Fruit fly (Drosophila melanogaster) whole organism, embryonic: ENCODE measurements around the gene Pink1.

Experiments
- Abd-B ChIP-seq: fragments of 200-800 bp; sonication (Bioruptor generic); optimal IDR thresholded peaks from 2 replicates; lab custom pipeline; 2018; ENCODE audit warnings: missing biosample characterization, mild to moderate bottlenecking, missing genetic modification characterization, moderate library complexity
- Adf1 ChIP-seq: fragments of 200-800 bp; sonication (Bioruptor generic); IDR thresholded peaks from 2 replicates; pipeline ENCODE4 v1.3.6; 2022; ENCODE audit warnings: missing biosample characterization, missing genetic modification characterization
- Atf-2 ChIP-seq: fragments of 200-800 bp; sonication (Bioruptor generic); optimal IDR thresholded peaks from 2 replicates; lab custom pipeline; 2016; ENCODE audit warnings: missing biosample characterization, missing genetic modification characterization
- CG10565 ChIP-seq: fragments of 200-800 bp; sonication (Bioruptor generic); optimal IDR thresholded peaks from 3 replicates; lab custom pipeline; 2016; ENCODE audit warnings: missing biosample characterization, mild to moderate bottlenecking, missing genetic modification characterization
- CG10979 ChIP-seq: fragments of 200-800 bp; sonication (Bioruptor generic); optimal IDR thresholded peaks from 2 replicates; lab custom pipeline; 2018; ENCODE audit warnings: missing biosample characterization, mild to moderate bottlenecking, missing genetic modification characterization, moderate library complexity
- CG11247 ChIP-seq: fragments of 200-800 bp; sonication (Bioruptor generic); IDR thresholded peaks from 2 replicates; pipeline ENCODE4 v1.3.6; 2022; ENCODE audit warnings: missing biosample characterization, missing genetic modification characterization
- CG1529 ChIP-seq: fragments of 200-800 bp; sonication (Bioruptor generic); optimal IDR thresholded peaks from 3 replicates; lab custom pipeline; 2018; ENCODE audit warnings: missing biosample characterization, missing genetic modification characterization
- CG15696 ChIP-seq: fragments of 200-800 bp; sonication (Bioruptor generic); optimal IDR thresholded peaks from 2 replicates; lab custom pipeline; 2019; ENCODE audit warnings: missing biosample characterization, mild to moderate bottlenecking, missing genetic modification characterization, moderate library complexity
- CG16815 ChIP-seq: fragments of 200-800 bp; sonication (Bioruptor generic); optimal IDR thresholded peaks from 3 replicates; lab custom pipeline; 2017; ENCODE audit warnings: missing biosample characterization, mild to moderate bottlenecking, missing genetic modification characterization
- CG17359 ChIP-seq: fragments of 200-800 bp; sonication (Bioruptor generic); optimal IDR thresholded peaks from 3 replicates; lab custom pipeline; 2018; ENCODE audit warnings: missing biosample characterization, mild to moderate bottlenecking, missing genetic modification characterization, moderate library complexity
- CG2116 ChIP-seq: fragments of 200-800 bp; sonication (Bioruptor generic); optimal IDR thresholded peaks from 3 replicates; lab custom pipeline; 2018; ENCODE audit warnings: missing biosample characterization, mild to moderate bottlenecking, missing genetic modification characterization
- CG4328 ChIP-seq: fragments of 200-800 bp; sonication (Bioruptor generic); optimal IDR thresholded peaks from 3 replicates; lab custom pipeline; 2017; ENCODE audit warnings: missing biosample characterization, missing genetic modification reagents, missing genetic modification characterization
- CG4707 ChIP-seq: fragments of 200-800 bp; sonication (Bioruptor generic); optimal IDR thresholded peaks from 2 replicates; lab custom pipeline; 2018; ENCODE audit warnings: missing biosample characterization, mild to moderate bottlenecking, missing genetic modification characterization, moderate library complexity
- CG8765 ChIP-seq: fragments of 200-800 bp; sonication (Bioruptor generic); IDR thresholded peaks from 2 replicates; pipeline ENCODE4 v1.3.6; 2022; ENCODE audit warnings: missing biosample characterization, missing genetic modification characterization
- Dbx ChIP-seq: fragments of 200-800 bp; sonication (Bioruptor generic); IDR thresholded peaks from 3 replicates; pipeline ENCODE4 v1.3.6; 2022; ENCODE audit warnings: missing biosample characterization, missing genetic modification characterization
- Dfd ChIP-seq, 2 experiments: fragments of >200 bp; optimal IDR thresholded peaks; 2 replicates each; lab custom pipeline; 2017; ENCODE audit warnings: missing biosample characterization in 2 of 2, missing genetic modification characterization in 2 of 2
- Fer1 ChIP-seq: fragments of 200-800 bp; sonication (Bioruptor generic); optimal IDR thresholded peaks from 2 replicates; lab custom pipeline; 2017; ENCODE audit warnings: missing biosample characterization, mild to moderate bottlenecking, missing genetic modification characterization
- Hr51 ChIP-seq, 2 experiments: fragments of 200-800 bp; sonication (Bioruptor generic); optimal IDR thresholded peaks; 2 replicates in 1 of 2; 3 replicates in 1 of 2; lab custom pipeline; 2016 to 2018; ENCODE audit warnings: missing biosample characterization in 2 of 2, missing genetic modification characterization in 2 of 2, mild to moderate bottlenecking in 1 of 2, moderate library complexity in 1 of 2
- Med ChIP-seq: fragments of 200-800 bp; sonication (Bioruptor generic); peaks from one replicate; lab custom pipeline; 2016; ENCODE audit warnings: missing biosample characterization, missing genetic modification characterization, mild to moderate bottlenecking, inconsistent platforms, moderate library complexity
- PHDP ChIP-seq: fragments of 200-800 bp; sonication (Bioruptor generic); optimal IDR thresholded peaks from 3 replicates; lab custom pipeline; 2018; ENCODE audit warnings: missing biosample characterization, mild to moderate bottlenecking, missing genetic modification characterization, moderate library complexity
- Pdp1 ChIP-seq, 2 experiments: fragments of 200-800 bp; sonication (Bioruptor generic); optimal IDR thresholded peaks; 3 replicates each; lab custom pipeline; 2016; ENCODE audit warnings: missing biosample characterization in 2 of 2, missing genetic modification characterization in 2 of 2, mild to moderate bottlenecking in 1 of 2, moderate library complexity in 1 of 2
- Sox100B ChIP-seq: fragments of 200-800 bp; sonication (Bioruptor generic); optimal IDR thresholded peaks from 3 replicates; lab custom pipeline; 2018; ENCODE audit warnings: missing biosample characterization, mild to moderate bottlenecking, missing genetic modification characterization
- Sry-δ ChIP-seq: fragments of 200-800 bp; sonication (Bioruptor generic); optimal IDR thresholded peaks from 2 replicates; lab custom pipeline; 2016; ENCODE audit warnings: missing biosample characterization, missing genetic modification characterization
- YL-1 ChIP-seq: fragments of 200-800 bp; sonication (Bioruptor generic); optimal IDR thresholded peaks from 3 replicates; lab custom pipeline; 2017; ENCODE audit warnings: missing biosample characterization, mild to moderate bottlenecking, missing genetic modification characterization
- al ChIP-seq: fragments of 200-800 bp; sonication (Bioruptor generic); IDR thresholded peaks from 2 replicates; pipeline ENCODE4 v1.3.6; 2022; ENCODE audit warnings: missing biosample characterization, missing genetic modification characterization
- amos ChIP-seq: fragments of 200-800 bp; sonication (Bioruptor generic); IDR thresholded peaks from 2 replicates; pipeline ENCODE4 v1.3.6; 2022; ENCODE audit warnings: missing biosample characterization, missing genetic modification characterization; ENCODE audit not compliant: partially characterized antibody
- ara ChIP-seq: fragments of 200-800 bp; sonication (Bioruptor generic); IDR thresholded peaks from 2 replicates; pipeline ENCODE4 v1.3.6; 2022; ENCODE audit warnings: missing biosample characterization, missing genetic modification characterization
- caup ChIP-seq: fragments of 200-800 bp; sonication (Bioruptor generic); optimal IDR thresholded peaks from 3 replicates; lab custom pipeline; 2017; ENCODE audit warnings: missing biosample characterization, mild to moderate bottlenecking, missing genetic modification characterization, moderate library complexity; ENCODE audit not compliant: severe bottlenecking
- crp ChIP-seq, 2 experiments: fragments of 200-800 bp; sonication (Bioruptor generic); optimal IDR thresholded peaks; 2 replicates in 1 of 2; 3 replicates in 1 of 2; lab custom pipeline; 2017; ENCODE audit warnings: missing biosample characterization in 2 of 2, missing genetic modification characterization in 2 of 2, mild to moderate bottlenecking in 1 of 2, moderate library complexity in 1 of 2
- cwo ChIP-seq: fragments of 200-800 bp; sonication (Bioruptor generic); optimal IDR thresholded peaks from 3 replicates; lab custom pipeline; 2017; ENCODE audit warnings: missing biosample characterization, missing genetic modification characterization, mild to moderate bottlenecking, moderate library complexity, missing genetic modification reagents
- jigr1 ChIP-seq: fragments of 200-800 bp; sonication (Bioruptor generic); IDR thresholded peaks from 3 replicates; pipeline ENCODE4 v1.3.6; 2022; ENCODE audit warnings: missing biosample characterization, missing genetic modification characterization
- kni ChIP-seq: fragments of 200-800 bp; sonication (Bioruptor generic); optimal IDR thresholded peaks from 3 replicates; lab custom pipeline; 2017; ENCODE audit warnings: mild to moderate bottlenecking, missing biosample characterization, missing genetic modification reagents, missing genetic modification characterization
- knrl ChIP-seq: fragments of 200-800 bp; sonication (Bioruptor generic); IDR thresholded peaks from 3 replicates; pipeline ENCODE4 v1.3.6; 2022; ENCODE audit warnings: missing biosample characterization, missing genetic modification characterization; ENCODE audit not compliant: partially characterized antibody
- nau ChIP-seq: fragments of 200-800 bp; sonication (Bioruptor generic); optimal IDR thresholded peaks from 3 replicates; lab custom pipeline; 2017; ENCODE audit warnings: missing biosample characterization, mild to moderate bottlenecking, missing genetic modification characterization, missing genetic modification reagents
- nerfin-2 ChIP-seq: fragments of 200-800 bp; sonication (Bioruptor generic); IDR thresholded peaks from 2 replicates; pipeline ENCODE4 v1.3.6; 2022; ENCODE audit warnings: missing biosample characterization, missing genetic modification characterization; ENCODE audit not compliant: partially characterized antibody
- odd ChIP-seq: fragments of 200-800 bp; sonication (Bioruptor generic); optimal IDR thresholded peaks from 2 replicates; lab custom pipeline; 2017; ENCODE audit warnings: missing biosample characterization, mild to moderate bottlenecking, missing genetic modification characterization
- org-1 ChIP-seq: fragments of 200-800 bp; sonication (Bioruptor generic); optimal IDR thresholded peaks from 2 replicates; lab custom pipeline; 2017; ENCODE audit warnings: missing biosample characterization, missing genetic modification characterization
- pita ChIP-seq: fragments of 200-800 bp; sonication (Bioruptor generic); optimal IDR thresholded peaks from 2 replicates; lab custom pipeline; 2017; ENCODE audit warnings: missing biosample characterization, mild to moderate bottlenecking, missing genetic modification characterization
- pzg ChIP-seq: fragments of 200-800 bp; sonication (Bioruptor generic); optimal IDR thresholded peaks from 3 replicates; lab custom pipeline; 2018; ENCODE audit warnings: missing biosample characterization, mild to moderate bottlenecking, missing genetic modification characterization, moderate library complexity
- sens ChIP-seq: fragments of 200-800 bp; sonication (Bioruptor generic); peaks from one replicate; lab custom pipeline; 2016; ENCODE audit warnings: missing biosample characterization, missing genetic modification characterization
- seq ChIP-seq: fragments of 200-800 bp; sonication (Bioruptor generic); IDR thresholded peaks from 2 replicates; pipeline ENCODE4 v1.3.6; 2022; ENCODE audit warnings: missing biosample characterization, missing genetic modification characterization
- so ChIP-seq: fragments of 200-800 bp; sonication (Bioruptor generic); IDR thresholded peaks from 3 replicates; pipeline ENCODE4 v1.3.6; 2022; ENCODE audit warnings: missing biosample characterization, missing genetic modification characterization
- stc ChIP-seq: fragments of 200-800 bp; sonication (Bioruptor generic); IDR thresholded peaks from 2 replicates; pipeline ENCODE4 v1.3.6; 2022; ENCODE audit warnings: missing biosample characterization, missing genetic modification characterization
- stwl ChIP-seq: fragments of 200-800 bp; sonication (Bioruptor generic); optimal IDR thresholded peaks from 3 replicates; lab custom pipeline; 2018; ENCODE audit warnings: missing biosample characterization, mild to moderate bottlenecking, missing genetic modification characterization, moderate library complexity
- tin ChIP-seq: fragments of 200-800 bp; sonication (Bioruptor generic); optimal IDR thresholded peaks from 3 replicates; lab custom pipeline; 2016; ENCODE audit warnings: missing biosample characterization, missing genetic modification characterization
- unpg ChIP-seq: fragments of 200-800 bp; sonication (Bioruptor generic); optimal IDR thresholded peaks from 3 replicates; lab custom pipeline; 2018; ENCODE audit warnings: missing biosample characterization, mild to moderate bottlenecking, missing genetic modification characterization, moderate library complexity

Gene Pink1

DNA sequence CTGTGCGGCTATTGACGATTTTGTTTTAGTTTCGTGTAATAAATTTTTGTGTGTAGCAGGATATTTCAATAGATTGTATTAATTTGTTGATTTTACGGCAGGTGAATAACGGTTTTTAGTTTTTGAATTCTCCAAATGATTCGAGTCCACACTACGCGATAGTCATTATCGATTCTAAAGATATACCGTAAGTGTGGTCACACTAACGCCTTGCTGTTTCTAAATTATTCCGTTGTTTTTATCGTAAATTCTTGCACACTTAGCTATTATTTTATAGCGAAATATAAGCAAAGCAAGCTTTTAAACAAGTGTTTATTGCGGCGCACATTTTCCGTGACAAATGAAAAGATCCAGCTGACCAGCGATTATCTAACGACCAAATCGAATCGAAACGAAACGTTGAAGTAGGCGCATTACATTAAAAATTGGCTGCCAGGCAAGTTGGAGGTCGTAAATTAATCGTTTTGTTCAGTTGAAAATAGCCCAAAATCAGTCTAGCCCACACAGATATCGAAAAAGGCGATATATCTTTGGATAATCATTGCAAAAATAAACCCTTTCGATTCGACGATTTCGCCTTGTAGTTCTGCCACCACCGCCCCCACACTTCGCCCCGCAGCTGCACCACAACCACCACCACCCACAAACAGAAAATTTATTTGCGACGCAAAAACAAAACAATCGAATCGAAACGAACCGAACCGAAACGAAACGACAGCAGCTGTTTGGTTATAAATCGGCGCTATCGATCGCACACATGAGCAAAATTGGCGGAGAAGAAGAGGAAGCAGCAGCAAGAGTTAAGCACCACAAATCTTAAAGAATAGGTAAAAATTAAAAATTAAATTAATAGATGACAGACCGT, at the start of gene Pink1 (continued):
- TF ChIP-seq Pdp1 (GFP tag; optimal IDR thresholded peaks at IDR 0.05; lab: Kevin White, UChicago) (peak in 1 of 2 experiments; percentile 40), CG16815 (GFP tag; lab: Kevin White, UChicago) (no peak), org-1 (GFP tag; lab: Kevin White, UChicago) (no peak), CG11247 (no peak), CG8765 (GFP tag; lab: Robert Waterston, UW) (no peak), amos (GFP tag; lab: Robert Waterston, UW) (peak; percentile 64), stwl (peak; percentile 42), Fer1 (GFP tag; lab: Kevin White, UChicago) (peak; percentile 23), nerfin-2 (GFP tag; lab: Robert Waterston, UW) (peak; percentile 56), crp (GFP tag; optimal IDR thresholded peaks at IDR 0.05; lab: Kevin White, UChicago) (peak in 1 of 2 experiments; percentile 67), Adf1 (GFP tag; lab: Robert Waterston, UW) (0 out of 2 replicates have a peak, but pooled peaks have one; percentile 9), caup (GFP tag; lab: Kevin White, UChicago) (no peak), knrl (GFP tag; lab: Robert Waterston, UW) (peak; percentile 57), pzg (GFP tag; lab: Kevin White, UChicago) (peak; percentile 52), Abd-B (GFP tag; lab: Kevin White, UChicago) (peak; percentile 2), Sry-δ (GFP tag; lab: Kevin White, UChicago) (peak; percentile 66), tin (GFP tag; lab: Kevin White, UChicago) (no peak), pita (GFP tag; lab: Kevin White, UChicago) (peak; percentile 42), CG2116 (GFP tag; lab: Kevin White, UChicago) (peak; percentile 51), YL-1 (peak; percentile 70)

DNA sequence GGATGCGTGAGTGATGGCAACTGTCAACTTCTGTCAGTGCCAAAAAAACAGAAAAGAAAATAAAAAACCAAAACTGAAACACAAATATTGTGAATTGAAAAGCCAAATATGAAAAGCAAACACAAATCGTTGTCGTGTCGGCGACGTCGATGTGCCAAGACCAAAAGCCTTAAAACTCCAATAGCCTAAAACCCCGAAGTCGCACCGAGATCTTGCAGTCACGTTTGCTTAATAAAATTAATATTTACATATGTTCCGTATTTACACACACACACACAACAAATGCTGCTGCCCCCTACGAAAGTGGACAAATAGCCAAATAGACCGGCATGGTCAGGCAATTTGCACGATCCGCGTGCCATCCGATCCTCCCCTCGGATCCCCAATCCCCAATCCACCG, 45.5 kb upstream of the Pink1 start:
- TF ChIP-seq CG10565 (no peak), PHDP (tag; lab: Kevin White, UChicago) (peak; percentile 17), unpg (GFP tag; lab: Kevin White, UChicago) (peak; percentile 7), sens (GFP tag; lab: Kevin White, UChicago) (peak; percentile 23), seq (GFP tag; lab: Robert Waterston, UW) (peak; percentile 51; the same call in 1 of the 2 replicates), ara (GFP tag; lab: Robert Waterston, UW) (no peak), Fer1 (GFP tag; lab: Kevin White, UChicago) (peak; percentile 46), CG4707 (GFP tag; lab: Kevin White, UChicago) (peak; percentile 5), Med (GFP tag; lab: Kevin White, UChicago) (peak; percentile 8), so (GFP tag; lab: Robert Waterston, UW) (peak; percentile 27; the same call in 1 of the 3 replicates), stc (GFP tag; lab: Robert Waterston, UW) (0 out of 2 replicates have a peak, but pooled peaks have one; percentile 26), Dfd (GFP tag; optimal IDR thresholded peaks at IDR 0.05; lab: Kevin White, UChicago) (no peak), al (GFP tag; lab: Robert Waterston, UW) (no peak), jigr1 (GFP tag; lab: Robert Waterston, UW) (no peak), Atf-2 (GFP tag; lab: Kevin White, UChicago) (no peak), CG15696 (no peak), cwo (GFP tag; lab: Kevin White, UChicago) (peak; percentile 14), Sox100B (GFP tag; lab: Kevin White, UChicago) (peak; percentile 39), caup (GFP tag; lab: Kevin White, UChicago) (peak; percentile 18), CG10979 (tag; lab: Kevin White, UChicago) (no peak), CG4328 (no peak), CG1529 (GFP tag; lab: Kevin White, UChicago) (peak; percentile 8), CG17359 (tag; lab: Kevin White, UChicago) (peak; percentile 47), Dbx (GFP tag; lab: Robert Waterston, UW) (0 out of 3 replicates have a peak, but pooled peaks have one; percentile 34), Hr51 (GFP tag; optimal IDR thresholded peaks at IDR 0.05; lab: Kevin White, UChicago) (peak in 1 of 2 experiments; percentile 9), odd (GFP tag; lab: Kevin White, UChicago) (peak; percentile 46), nau (GFP tag; lab: Kevin White, UChicago) (peak; percentile 42), kni (peak; percentile 3)
